Fruit fly (Drosophila melanogaster) whole organism, adult: ENCODE data around the gene hmw.

Source experiments
- CG11617 ChIP-seq: fragments of 200-800 bp; sonication (Bioruptor generic); optimal IDR thresholded peaks from 2 replicates; lab custom pipeline; 2017; ENCODE audit warnings: mild to moderate bottlenecking, missing biosample characterization, missing genetic modification reagents, missing genetic modification characterization
- CG12768 ChIP-seq: fragments of 200-800 bp; sonication (Bioruptor generic); optimal IDR thresholded peaks from 2 replicates; lab custom pipeline; 2017; ENCODE audit warnings: missing biosample characterization, missing genetic modification characterization, mild to moderate bottlenecking, moderate library complexity, missing genetic modification reagents
- CG14711 ChIP-seq: fragments of 200-800 bp; sonication (Bioruptor generic); optimal IDR thresholded peaks from 2 replicates; lab custom pipeline; 2018; ENCODE audit warnings: missing biosample characterization, mild to moderate bottlenecking, missing genetic modification characterization, moderate library complexity
- CG1620 ChIP-seq: fragments of 200-800 bp; sonication (Bioruptor generic); optimal IDR thresholded peaks from 2 replicates; lab custom pipeline; 2016; ENCODE audit warnings: missing biosample characterization, missing genetic modification characterization
- CG33017 ChIP-seq: fragments of 200-800 bp; sonication (Bioruptor generic); optimal IDR thresholded peaks from 2 replicates; lab custom pipeline; 2018; ENCODE audit warnings: missing biosample characterization, mild to moderate bottlenecking, missing genetic modification characterization, moderate library complexity
- CG5204 ChIP-seq: fragments of 200-800 bp; sonication (Bioruptor generic); optimal IDR thresholded peaks from 2 replicates; lab custom pipeline; 2016; ENCODE audit warnings: missing biosample characterization, missing genetic modification characterization
- CG7045 ChIP-seq: fragments of 200-800 bp; sonication (Bioruptor generic); optimal IDR thresholded peaks from 2 replicates; lab custom pipeline; 2017; ENCODE audit warnings: missing biosample characterization, mild to moderate bottlenecking, missing genetic modification characterization
- CG7101 ChIP-seq: fragments of 200-800 bp; sonication (Bioruptor generic); optimal IDR thresholded peaks from 2 replicates; lab custom pipeline; 2018; ENCODE audit warnings: missing biosample characterization, mild to moderate bottlenecking, missing genetic modification characterization, moderate library complexity
- Clk ChIP-seq: fragments of 200-800 bp; sonication (Bioruptor generic); optimal IDR thresholded peaks from 2 replicates; lab custom pipeline; 2017; ENCODE audit warnings: missing biosample characterization, missing genetic modification characterization
- Crg-1 ChIP-seq: fragments of 200-800 bp; sonication (Bioruptor generic); optimal IDR thresholded peaks from 2 replicates; lab custom pipeline; 2016; ENCODE audit warnings: missing biosample characterization, missing genetic modification characterization
- Hr96 ChIP-seq: fragments of 200-800 bp; sonication (Bioruptor generic); optimal IDR thresholded peaks from 2 replicates; lab custom pipeline; 2016; ENCODE audit warnings: missing biosample characterization, missing genetic modification characterization
- Mnt ChIP-seq: fragments of 200-800 bp; sonication (Bioruptor generic); optimal IDR thresholded peaks from 2 replicates; lab custom pipeline; 2016; ENCODE audit warnings: missing biosample characterization, mild to moderate bottlenecking, missing genetic modification characterization
- bab1 ChIP-seq: fragments of 200-800 bp; sonication (Bioruptor generic); optimal IDR thresholded peaks from 3 replicates; lab custom pipeline; 2019; ENCODE audit warnings: missing biosample characterization, mild to moderate bottlenecking, missing genetic modification characterization, moderate library complexity
- cic ChIP-seq: fragments of 200-800 bp; sonication (Bioruptor generic); optimal IDR thresholded peaks from 2 replicates; lab custom pipeline; 2017; ENCODE audit warnings: missing biosample characterization, mild to moderate bottlenecking, missing genetic modification characterization, moderate library complexity
- cnc ChIP-seq, 2 experiments: fragments of >200 bp; optimal IDR thresholded peaks; 2 replicates each; lab custom pipeline; 2017
- kay ChIP-seq: fragments of 200-800 bp; sonication (Bioruptor generic); peaks from one replicate; lab custom pipeline; 2016; ENCODE audit warnings: missing biosample characterization, missing genetic modification characterization, borderline replicate concordance
- ovo ChIP-seq: fragments of 200-800 bp; sonication (Bioruptor generic); optimal IDR thresholded peaks from 2 replicates; lab custom pipeline; 2016; ENCODE audit warnings: missing biosample characterization, missing genetic modification characterization
- pad ChIP-seq: fragments of 200-800 bp; sonication (Bioruptor generic); optimal IDR thresholded peaks from 3 replicates; lab custom pipeline; 2017; ENCODE audit warnings: missing biosample characterization, missing genetic modification characterization, mild to moderate bottlenecking, moderate library complexity, missing genetic modification reagents
- tj ChIP-seq: fragments of 200-800 bp; sonication (Bioruptor generic); optimal IDR thresholded peaks from 3 replicates; lab custom pipeline; 2017; ENCODE audit warnings: missing biosample characterization, mild to moderate bottlenecking, missing genetic modification characterization, moderate library complexity
- toe ChIP-seq: fragments of 200-800 bp; sonication (Bioruptor generic); optimal IDR thresholded peaks from 2 replicates; lab custom pipeline; 2016; ENCODE audit warnings: missing biosample characterization, missing genetic modification characterization

Gene hmw

DNA sequence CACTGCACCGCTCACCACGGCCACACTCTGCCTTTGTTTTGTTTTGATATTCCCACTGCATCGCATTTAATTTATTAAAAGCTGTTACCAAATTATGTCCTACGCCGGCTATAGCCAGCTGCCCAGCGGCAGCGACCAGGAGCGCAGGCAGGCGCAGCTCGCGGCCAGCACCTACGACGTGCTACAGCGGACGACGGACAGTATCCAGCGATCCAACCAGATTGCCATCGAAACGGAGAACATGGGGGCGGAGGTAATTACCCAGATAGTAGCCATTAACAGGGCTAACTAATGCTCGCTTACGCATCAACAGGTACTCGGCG is 37.9 kb downstream of the hmw start:
- no peak for TF ChIP-seq CG11617
- TF ChIP-seq pad (GFP tag; lab: Kevin White, UChicago): no peak
- no peak for TF ChIP-seq Crg-1 (GFP tag; lab: Kevin White, UChicago)
- TF ChIP-seq CG7101: no peak
- no peak for TF ChIP-seq CG12768
- TF ChIP-seq CG5204 (GFP tag; lab: Kevin White, UChicago): no peak
- TF ChIP-seq CG1620: no peak
- no peak for TF ChIP-seq CG33017
- no peak for TF ChIP-seq CG14711 (tag; lab: Kevin White, UChicago)
- no peak for TF ChIP-seq kay (GFP tag; lab: Kevin White, UChicago)
- no peak for TF ChIP-seq Hr96 (GFP tag; lab: Kevin White, UChicago)
- TF ChIP-seq toe (GFP tag; lab: Kevin White, UChicago): no peak
- no peak for TF ChIP-seq Mnt (GFP tag; lab: Kevin White, UChicago)
- TF ChIP-seq tj (GFP tag; lab: Kevin White, UChicago): no peak
- no peak for TF ChIP-seq ovo (GFP tag; lab: Kevin White, UChicago)
- no peak for TF ChIP-seq Clk (GFP tag; lab: Kevin White, UChicago)
- TF ChIP-seq cic (GFP tag; lab: Kevin White, UChicago): no peak
- TF ChIP-seq CG7045 (GFP tag; lab: Kevin White, UChicago): no peak
- TF ChIP-seq bab1 (GFP tag; lab: Kevin White, UChicago): no peak
- no peak for TF ChIP-seq cnc (optimal IDR thresholded peaks at IDR 0.05; lab: Kevin White, UChicago)

dm6 chr3R:18402549-18403429 is 41.0 kb downstream of the hmw start, which contains the start of the genes Wdr37 and koko:
Wdr37 (minus strand) TSS chr3R:18402716.
koko (plus strand) TSS chr3R:18403026.
- TF ChIP-seq CG12768 (peak; percentile 94), CG5204 (GFP tag; lab: Kevin White, UChicago) (peak; percentile 86), CG1620 (peak; percentile 91), CG11617 (peak; percentile 97), toe (GFP tag; lab: Kevin White, UChicago) (peak; percentile 93), CG14711 (tag; lab: Kevin White, UChicago) (peak; percentile 94), pad (GFP tag; lab: Kevin White, UChicago) (peak; percentile 85), cic (GFP tag; lab: Kevin White, UChicago) (peak; percentile 75), cnc (optimal IDR thresholded peaks at IDR 0.05; lab: Kevin White, UChicago) (no peak), Mnt (GFP tag; lab: Kevin White, UChicago) (peak; percentile 82), bab1 (GFP tag; lab: Kevin White, UChicago) (peak; percentile 98), tj (GFP tag; lab: Kevin White, UChicago) (peak; percentile 98), CG7045 (GFP tag; lab: Kevin White, UChicago) (peak; percentile 96), Clk (GFP tag; lab: Kevin White, UChicago) (peak; percentile 93), kay (GFP tag; lab: Kevin White, UChicago) (no peak), CG33017 (peak; percentile 98), Crg-1 (GFP tag; lab: Kevin White, UChicago) (peak; percentile 90), Hr96 (GFP tag; lab: Kevin White, UChicago) (peak; percentile 77), CG7101 (peak; percentile 98), ovo (GFP tag; lab: Kevin White, UChicago) (peak; percentile 91)

- peak; percentile 80 for TF ChIP-seq Hr96 (GFP tag; lab: Kevin White, UChicago)
- TF ChIP-seq tj (GFP tag; lab: Kevin White, UChicago): peak; percentile 49
- TF ChIP-seq CG11617: peak; percentile 80
- TF ChIP-seq CG12768: peak; percentile 84
- peak; percentile 61 for TF ChIP-seq pad (GFP tag; lab: Kevin White, UChicago)
- TF ChIP-seq cnc (optimal IDR thresholded peaks at IDR 0.05; lab: Kevin White, UChicago): no peak
- TF ChIP-seq toe (GFP tag; lab: Kevin White, UChicago): peak; percentile 76
- peak; percentile 71 for TF ChIP-seq CG1620
- TF ChIP-seq ovo (GFP tag; lab: Kevin White, UChicago): no peak
- peak; percentile 76 for TF ChIP-seq Mnt (GFP tag; lab: Kevin White, UChicago)
- TF ChIP-seq bab1 (GFP tag; lab: Kevin White, UChicago): peak; percentile 80
- peak; percentile 37 for TF ChIP-seq cic (GFP tag; lab: Kevin White, UChicago)
- TF ChIP-seq Crg-1 (GFP tag; lab: Kevin White, UChicago): peak; percentile 86
- peak; percentile 66 for TF ChIP-seq CG7045 (GFP tag; lab: Kevin White, UChicago)
- no peak for TF ChIP-seq kay (GFP tag; lab: Kevin White, UChicago)
- peak; percentile 81 for TF ChIP-seq CG7101
- peak; percentile 95 for TF ChIP-seq CG14711 (tag; lab: Kevin White, UChicago)
- no peak for TF ChIP-seq CG5204 (GFP tag; lab: Kevin White, UChicago)
- TF ChIP-seq CG33017: peak; percentile 73
- peak; percentile 57 for TF ChIP-seq Clk (GFP tag; lab: Kevin White, UChicago)
Measured at dm6 chr3R:18404713-18405112, 42.9 kb downstream of the hmw start, which contains the start of gene CG7685. CG7685 (plus strand) TSS chr3R:18404940.

- TF ChIP-seq toe (GFP tag; lab: Kevin White, UChicago) (no peak), CG1620 (no peak), pad (GFP tag; lab: Kevin White, UChicago) (no peak), cic (GFP tag; lab: Kevin White, UChicago) (no peak), CG7101 (no peak), ovo (GFP tag; lab: Kevin White, UChicago) (no peak), CG12768 (no peak), Hr96 (GFP tag; lab: Kevin White, UChicago) (no peak), Mnt (GFP tag; lab: Kevin White, UChicago) (no peak), Clk (GFP tag; lab: Kevin White, UChicago) (no peak), kay (GFP tag; lab: Kevin White, UChicago) (no peak), tj (GFP tag; lab: Kevin White, UChicago) (no peak), CG5204 (GFP tag; lab: Kevin White, UChicago) (no peak)
Measured at dm6 chr3R:18411205-18411749, 49.5 kb downstream of the hmw start, which contains the start of gene CG10864. CG10864 (minus strand) TSS chr3R:18411631.
